Fruit fly (Drosophila melanogaster): ENCODE measurements around the gene CG13875.

The CG13875 gene

dm6 chr3L:160446-161094, 19.2 kb upstream of the CG13875 start (continued):
- TF ChIP-seq Fer3 (tag; optimal IDR thresholded peaks at IDR 0.05) (peak; percentile 12), CG30431 (GFP tag; optimal IDR thresholded peaks at IDR 0.05) (no peak), CG12391 (tag; optimal IDR thresholded peaks at IDR 0.05) (no peak), MTF-1 (GFP tag; optimal IDR thresholded peaks at IDR 0.05; ENCODE audit: borderline replicate concordance) (no peak), cwo (GFP tag; optimal IDR thresholded peaks at IDR 0.05) (no peak), Optix (GFP tag; IDR thresholded peaks at IDR 0.05) (no peak), CG4404 (GFP tag; IDR thresholded peaks at IDR 0.05) (no peak), her (GFP tag; optimal IDR thresholded peaks at IDR 0.05) (peak; percentile 10), HLHmδ (GFP tag; optimal IDR thresholded peaks at IDR 0.05) (peak; percentile 64), B-H2 (GFP tag; optimal IDR thresholded peaks at IDR 0.05) (peak; percentile 38), grn (GFP tag; optimal IDR thresholded peaks at IDR 0.05) (no peak), CG18619 (GFP tag; optimal IDR thresholded peaks at IDR 0.05) (no peak), dimm (GFP tag; IDR thresholded peaks at IDR 0.05) (no peak), CG12769 (tag; optimal IDR thresholded peaks at IDR 0.05) (peak; percentile 79), tll (GFP tag; optimal IDR thresholded peaks at IDR 0.05) (no peak), CG17385 (GFP tag; optimal IDR thresholded peaks at IDR 0.05) (no peak), pfk (GFP tag; optimal IDR thresholded peaks at IDR 0.05) (peak; percentile 17), run (tag; optimal IDR thresholded peaks at IDR 0.05) (peak; percentile 72), fu2 (GFP tag; optimal IDR thresholded peaks at IDR 0.05) (no peak), ftz-f1 (GFP tag; optimal IDR thresholded peaks at IDR 0.05) (no peak), CG12071 (GFP tag; optimal IDR thresholded peaks at IDR 0.05) (no peak), CG10267 (tag; optimal IDR thresholded peaks at IDR 0.05) (no peak), CG17361 (GFP tag; IDR thresholded peaks at IDR 0.05) (no peak), wor (GFP tag; IDR thresholded peaks at IDR 0.05) (no peak), Adf1 (GFP tag; IDR thresholded peaks at IDR 0.05) (no peak; the same call in 1 of the 2 replicates), CG9609 (GFP tag; optimal IDR thresholded peaks at IDR 0.05) (no peak), CG17186 (GFP tag; optimal IDR thresholded peaks at IDR 0.05) (no peak), Bgb (GFP tag; IDR thresholded peaks at IDR 0.05; ENCODE audit: partially characterized antibody) (peak; percentile 66), vfl (GFP tag; optimal IDR thresholded peaks at IDR 0.05) (no peak), jumu (GFP tag; optimal IDR thresholded peaks at IDR 0.05) (no peak), YL-1 (GFP tag; optimal IDR thresholded peaks at IDR 0.05) (no peak), CG10431 (GFP tag; optimal IDR thresholded peaks at IDR 0.05) (no peak), CG17568 (GFP tag; optimal IDR thresholded peaks at IDR 0.05) (peak; percentile 19), Lpt (GFP tag; optimal IDR thresholded peaks at IDR 0.05) (no peak), CG14965 (GFP tag; optimal IDR thresholded peaks at IDR 0.05; ENCODE audit: borderline replicate concordance) (no peak), Hey (tag; optimal IDR thresholded peaks at IDR 0.05) (no peak), Blimp-1 (GFP tag; optimal IDR thresholded peaks at IDR 0.05) (no peak), CG6765 (GFP tag; optimal IDR thresholded peaks at IDR 0.05) (peak; percentile 7), CG12219 (GFP tag; optimal IDR thresholded peaks at IDR 0.05) (no peak), salm (tag; optimal IDR thresholded peaks at IDR 0.05) (no peak), Side (GFP tag; optimal IDR thresholded peaks at IDR 0.05) (no peak), CG14710 (tag; optimal IDR thresholded peaks at IDR 0.05) (no peak), CG5245 (GFP tag; optimal IDR thresholded peaks at IDR 0.05) (no peak), CG33213 (GFP tag; optimal IDR thresholded peaks at IDR 0.05) (no peak), fru (optimal IDR thresholded peaks at IDR 0.05) (no peak), nom (GFP tag; optimal IDR thresholded peaks at IDR 0.05) (peak; percentile 17), Rx (GFP tag; IDR thresholded peaks at IDR 0.05) (no peak), Mad (GFP tag; optimal IDR thresholded peaks at IDR 0.05) (no peak), CG10209 (GFP tag; optimal IDR thresholded peaks at IDR 0.05) (no peak), Xrp1 (GFP tag; IDR thresholded peaks at IDR 0.05) (no peak)

Data from whole organism, embryonic.